Worm (Caenorhabditis elegans) whole organism, late embryonic: Measurements from ENCODE around the gene mct-3.

Experiments
- K09A11.1 ChIP-seq: sonication (generic microtip); optimal IDR thresholded peaks from 2 replicates; lab custom pipeline; 2017; ENCODE audit warnings: antibody characterized with exemption, mild to moderate bottlenecking, missing genetic modification characterization, missing compliant biosample characterization; ENCODE audit not compliant: insufficient read depth
- ama-1 ChIP-seq: fragments of 150-350 bp; optimal IDR thresholded peaks from 2 replicates; lab custom pipeline; 2014
- ceh-18 ChIP-seq: sonication (generic microtip); optimal IDR thresholded peaks from 2 replicates; lab custom pipeline; 2016; ENCODE audit warnings: missing genetic modification characterization, missing compliant biosample characterization
- ceh-31 ChIP-seq: sonication (generic microtip); optimal IDR thresholded peaks from 2 replicates; lab custom pipeline; 2016; ENCODE audit warnings: missing genetic modification characterization, missing compliant biosample characterization
- ets-4 ChIP-seq: sonication (generic microtip); optimal IDR thresholded peaks from 2 replicates; lab custom pipeline; 2016; ENCODE audit warnings: missing genetic modification characterization, missing compliant biosample characterization
- lin-11 ChIP-seq: fragments of 200-800 bp; sonication (Bioruptor generic); optimal IDR thresholded peaks from 2 replicates; lab custom pipeline; 2018; ENCODE audit warnings: mild to moderate bottlenecking, missing genetic modification characterization, missing compliant biosample characterization
- odd-2 ChIP-seq: sonication (generic microtip); optimal IDR thresholded peaks from 2 replicates; lab custom pipeline; 2017; ENCODE audit warnings: antibody characterized with exemption, mild to moderate bottlenecking, missing genetic modification characterization, missing compliant biosample characterization

DNA sequence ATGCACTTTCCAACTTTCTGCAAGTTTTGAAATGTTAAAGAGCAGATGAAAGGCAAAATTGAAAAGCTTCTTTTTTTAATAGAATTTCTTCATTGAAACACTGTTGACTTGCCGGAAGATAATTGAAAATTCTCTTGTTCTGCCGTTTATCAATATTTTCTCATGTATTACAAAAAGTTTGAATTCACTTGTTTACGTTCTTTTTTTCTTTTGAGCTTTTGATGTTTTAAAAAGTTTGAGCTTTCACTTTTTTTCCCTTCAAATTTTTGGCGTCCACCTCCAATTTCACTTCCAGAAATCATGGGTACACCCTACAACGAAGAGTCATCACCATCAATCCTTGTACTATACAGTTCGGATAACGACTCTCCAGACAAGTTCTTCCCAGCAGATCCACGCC, 18.6 kb upstream of the mct-3 start, which contains the start of gene F19D8.2:
- TF ChIP-seq ceh-31 (no peak), K09A11.1 (tag; lab: Kevin White, UChicago) (no peak), lin-11 (no peak), ama-1 (lab: Kevin White, UChicago) (no peak), ceh-18 (tag; lab: Kevin White, UChicago) (no peak), odd-2 (tag; lab: Kevin White, UChicago) (no peak), ets-4 (tag; lab: Kevin White, UChicago) (no peak)
